Worm (Caenorhabditis elegans): ENCODE results near the gene T03G11.10.

T03G11.10 gene

ce11 chrX:5119246-5119645 is 51.7 kb downstream of the T03G11.10 start (continued):
- TF ChIP-seq nhr-28 (tag; optimal IDR thresholded peaks at IDR 0.05) (peak; percentile 64), ceh-62 (tag; optimal IDR thresholded peaks at IDR 0.05) (no peak), hlh-30 (tag; optimal IDR thresholded peaks at IDR 0.05; ENCODE audit: insufficient read depth) (peak; percentile 85), aly-2 (tag; optimal IDR thresholded peaks at IDR 0.05) (no peak), pqm-1 (tag; optimal IDR thresholded peaks at IDR 0.05) (no peak), hif-1 (tag; optimal IDR thresholded peaks at IDR 0.05) (peak in 1 of 2 experiments; percentile 11), mxl-2 (GFP tag; conservative IDR thresholded peaks at IDR 0.05) (no peak), hlh-11 (tag; optimal IDR thresholded peaks at IDR 0.05) (peak; percentile 85), mdt-29 (GFP tag; IDR thresholded peaks at IDR 0.05) (no peak; the same call in 1 of the 2 replicates), unc-39 (tag; optimal IDR thresholded peaks at IDR 0.05) (no peak), lir-3 (tag; optimal IDR thresholded peaks at IDR 0.05) (no peak), daf-16 (GFP tag; optimal IDR thresholded peaks at IDR 0.05) (no peak), daf-16 (tag; optimal IDR thresholded peaks at IDR 0.05) (no peak), lsy-2 (tag; optimal IDR thresholded peaks at IDR 0.05) (peak in 1 of 2 experiments; percentile 54), lin-1 (GFP tag; IDR thresholded peaks at IDR 0.05) (no peak), tag-97 (GFP tag; IDR thresholded peaks at IDR 0.05) (no peak), nhr-41 (GFP tag; IDR thresholded peaks at IDR 0.05) (no peak), nhr-48 (tag; optimal IDR thresholded peaks at IDR 0.05) (peak; percentile 60), nhr-102 (tag; optimal IDR thresholded peaks at IDR 0.05) (no peak), F49E8.2 (tag; optimal IDR thresholded peaks at IDR 0.05; ENCODE audit: borderline replicate concordance) (no peak), egl-27 (tag; optimal IDR thresholded peaks at IDR 0.05) (no peak), T26A8.4 (GFP tag; IDR thresholded peaks at IDR 0.05) (peak; percentile 68), nhr-111 (GFP tag; optimal IDR thresholded peaks at IDR 0.05) (no peak), F26F4.8 (GFP tag; conservative IDR thresholded peaks at IDR 0.05) (no peak), Y105C5A.15 (GFP tag; IDR thresholded peaks at IDR 0.05) (no peak), mdl-1 (tag; optimal IDR thresholded peaks at IDR 0.05) (peak; percentile 23 to 75), nhr-237 (tag; optimal IDR thresholded peaks at IDR 0.05) (no peak), mes-2 (tag; optimal IDR thresholded peaks at IDR 0.05; ENCODE audit: poor library complexity, severe bottlenecking) (peak; percentile 53), ceh-20 (GFP tag; IDR thresholded peaks at IDR 0.05) (0 out of 2 replicates have a peak, but pooled peaks have one; percentile 45), unc-62 (GFP tag; optimal IDR thresholded peaks at IDR 0.05 in 1 of 2) (peak in 1 of 2 experiments; percentile 8), unc-62 (tag; optimal IDR thresholded peaks at IDR 0.05) (no peak), Y5F2A.4 (GFP tag; optimal IDR thresholded peaks at IDR 0.05) (no peak), mxl-3 (GFP tag; optimal IDR thresholded peaks at IDR 0.05) (peak; percentile 80), lin-38 (GFP tag; IDR thresholded peaks at IDR 0.05) (no peak), gei-8 (GFP tag; optimal IDR thresholded peaks at IDR 0.05) (no peak), Y75B8A.6 (GFP tag; IDR thresholded peaks at IDR 0.05) (no peak), F44E2.7 (GFP tag; IDR thresholded peaks at IDR 0.05) (no peak), dmd-6 (GFP tag; IDR thresholded peaks at IDR 0.05) (peak; percentile 43; the same call in 1 of the 2 replicates)

Data from whole organism, L4 larva.